Worm (Caenorhabditis elegans) whole organism, L3 larva: ENCODE data around the gene col-9.

ENCODE experiments used
- ceh-82 ChIP-seq: fragments of 150-350 bp; optimal IDR thresholded peaks from 2 replicates; lab custom pipeline; 2014; ENCODE audit warnings: missing biosample characterization, missing genetic modification characterization
- nfya-1 ChIP-seq: sonication (generic microtip); optimal IDR thresholded peaks from 2 replicates; lab custom pipeline; 2017; ENCODE audit warnings: missing genetic modification characterization, mild to moderate bottlenecking, missing compliant biosample characterization, antibody characterized with exemption, moderate library complexity; ENCODE audit not compliant: insufficient read depth
- pqm-1 ChIP-seq: fragments of 150-350 bp; optimal IDR thresholded peaks from 2 replicates; lab custom pipeline; 2017; ENCODE audit warnings: missing biosample characterization, missing genetic modification characterization, inconsistent platforms
- sea-2 ChIP-seq: fragments of 150-350 bp; sonication (generic microtip); optimal IDR thresholded peaks from 4 replicates; lab custom pipeline; 2014; ENCODE audit warnings: missing biosample characterization, missing genetic modification reagents, missing genetic modification characterization
- unc-39 ChIP-seq: sonication (generic microtip); optimal IDR thresholded peaks from 4 replicates; lab custom pipeline; 2017; ENCODE audit warnings: missing biosample characterization, missing genetic modification characterization

DNA sequence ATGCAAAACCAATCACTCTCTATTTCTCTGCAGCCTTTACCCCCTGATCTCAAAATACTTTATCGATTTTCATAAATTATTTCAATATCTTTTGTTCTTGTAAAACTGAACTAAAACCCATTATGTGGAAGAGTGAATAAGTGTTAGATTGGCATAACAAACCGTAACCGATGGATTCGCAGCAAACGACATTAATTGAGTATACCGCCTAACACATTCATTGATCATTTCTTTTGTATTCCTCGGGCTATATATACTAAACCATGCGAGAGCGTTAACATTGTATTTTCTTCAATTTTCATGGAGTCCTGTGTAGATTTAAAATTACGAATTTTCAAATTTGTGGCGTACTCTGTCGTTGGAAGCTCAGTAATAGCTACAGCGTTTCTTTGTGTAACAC is at the start of gene col-9:
- TF ChIP-seq ceh-82 (tag; lab: Kevin White, UChicago) (no peak), unc-39 (no peak), nfya-1 (tag; lab: Kevin White, UChicago) (no peak), sea-2 (GFP tag; lab: Kevin White, UChicago) (no peak), pqm-1 (tag; lab: Kevin White, UChicago) (no peak)
